Worm (Caenorhabditis elegans): ENCODE measurements around the gene kmo-2.
"Not testable (repeated sequence)": the region's sequence is repeated elsewhere in the genome, so short reads cannot be mapped to it uniquely, and the experiment has no call there.

kmo-2 gene

DNA sequence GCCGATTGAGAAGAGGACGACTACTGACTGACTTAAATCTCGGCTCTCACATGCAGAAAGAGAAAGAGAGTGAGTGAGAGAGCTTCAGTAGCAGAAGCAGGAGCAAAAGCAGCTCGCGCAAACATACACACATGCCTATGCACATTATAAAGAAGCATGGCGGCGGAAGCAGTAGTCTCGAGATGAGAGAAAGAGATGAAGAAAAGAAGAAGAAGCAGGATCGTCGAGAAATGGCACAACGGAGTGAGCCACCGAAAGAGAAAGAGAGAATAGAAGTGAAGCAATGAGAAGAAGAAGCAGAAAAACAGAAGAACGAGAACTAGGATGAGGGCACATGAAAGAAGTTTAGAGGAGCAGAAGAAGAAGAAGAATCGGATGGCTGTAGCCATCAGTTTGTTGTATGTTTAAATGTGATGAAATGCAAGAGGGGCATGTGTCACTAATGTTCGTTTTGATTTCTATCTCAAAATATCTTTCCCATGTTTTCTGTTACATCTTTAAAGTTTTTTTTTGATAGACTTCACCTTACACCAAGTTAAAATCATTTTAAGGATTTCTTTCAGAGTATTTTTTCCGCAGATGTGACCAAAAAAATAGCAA is 41.4 kb downstream of the kmo-2 start:
- TF ChIP-seq B0310.2 (tag; optimal IDR thresholded peaks at IDR 0.05) (no peak), tbx-37 (GFP tag; conservative IDR thresholded peaks at IDR 0.05) (no peak), ets-7 (tag; optimal IDR thresholded peaks at IDR 0.05) (no peak), ceh-13 (GFP tag; optimal IDR thresholded peaks at IDR 0.05) (no peak), F13C5.2 (tag; optimal IDR thresholded peaks at IDR 0.05) (no peak), hmg-4 (GFP tag; optimal IDR thresholded peaks at IDR 0.05) (no peak), flt-1 (GFP tag; IDR thresholded peaks at IDR 0.05) (no peak), pes-1 (GFP tag; IDR thresholded peaks at IDR 0.05) (no peak), hmbx-1 (tag; optimal IDR thresholded peaks at IDR 0.05) (no peak), scrt-1 (GFP tag; IDR thresholded peaks at IDR 0.05) (no peak), ama-1 (optimal IDR thresholded peaks at IDR 0.05) (no peak), aly-1 (tag; optimal IDR thresholded peaks at IDR 0.05) (no peak), ceh-36 (tag; optimal IDR thresholded peaks at IDR 0.05) (no peak), tra-4 (tag; optimal IDR thresholded peaks at IDR 0.05) (no peak), tbx-11 (GFP tag; IDR thresholded peaks at IDR 0.05) (no peak), hnd-1 (tag; optimal IDR thresholded peaks at IDR 0.05) (no peak), sea-1 (GFP tag; conservative IDR thresholded peaks at IDR 0.05) (no peak)

DNA sequence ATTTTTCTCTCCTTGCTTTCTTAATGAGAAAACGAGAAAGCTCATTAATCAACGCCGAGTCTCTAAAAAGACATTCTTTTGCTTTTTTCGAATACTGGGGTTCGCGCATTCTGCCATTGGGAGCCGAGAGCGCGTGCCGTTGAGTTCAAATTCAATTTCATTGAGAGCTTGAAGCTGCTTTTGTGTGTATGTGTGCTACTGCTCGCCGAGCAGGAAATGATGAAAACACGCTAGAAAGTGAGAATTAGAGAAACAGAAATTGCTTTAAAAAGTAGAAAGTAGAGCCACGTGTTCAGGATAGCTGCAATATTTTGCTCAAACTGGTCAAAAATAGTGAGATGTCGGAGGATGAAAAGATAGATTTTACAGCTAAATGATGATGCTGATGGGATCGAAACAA is 42.7 kb downstream of the kmo-2 start:
- TF ChIP-seq ceh-13 (GFP tag; optimal IDR thresholded peaks at IDR 0.05) (no peak), flt-1 (GFP tag; IDR thresholded peaks at IDR 0.05) (no peak), hnd-1 (tag; optimal IDR thresholded peaks at IDR 0.05) (no peak), F13C5.2 (tag; optimal IDR thresholded peaks at IDR 0.05) (no peak), tra-4 (tag; optimal IDR thresholded peaks at IDR 0.05) (no peak), ceh-36 (tag; optimal IDR thresholded peaks at IDR 0.05) (no peak), ama-1 (optimal IDR thresholded peaks at IDR 0.05) (no peak), hmg-4 (GFP tag; optimal IDR thresholded peaks at IDR 0.05) (no peak), pes-1 (GFP tag; IDR thresholded peaks at IDR 0.05) (no peak), hmbx-1 (tag; optimal IDR thresholded peaks at IDR 0.05) (no peak), aly-1 (tag; optimal IDR thresholded peaks at IDR 0.05) (no peak), scrt-1 (GFP tag; IDR thresholded peaks at IDR 0.05) (no peak), tbx-11 (GFP tag; IDR thresholded peaks at IDR 0.05) (no peak), sea-1 (GFP tag; conservative IDR thresholded peaks at IDR 0.05) (no peak)

DNA sequence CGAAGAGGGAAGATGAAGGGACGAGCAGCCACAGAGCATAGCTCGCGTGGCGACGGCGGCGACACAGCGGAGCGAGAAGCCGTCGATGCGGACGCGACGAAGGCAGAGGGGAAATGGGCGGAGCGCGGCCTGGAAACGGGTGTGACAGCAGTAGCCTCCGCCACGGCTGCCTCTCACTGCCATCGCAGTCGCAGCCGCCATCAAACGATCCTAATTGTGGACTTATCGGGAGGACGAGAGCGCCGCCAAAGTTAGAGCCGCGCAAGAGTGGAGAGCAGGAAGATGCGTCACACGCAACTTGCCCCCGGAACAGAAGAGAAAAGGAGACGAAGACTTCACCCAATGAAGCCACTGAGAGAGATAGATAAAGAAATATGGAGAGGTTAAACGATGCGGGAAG is 44.1 kb downstream of the kmo-2 start:
- TF ChIP-seq tbx-37 (GFP tag; conservative IDR thresholded peaks at IDR 0.05) (no peak), scrt-1 (GFP tag; IDR thresholded peaks at IDR 0.05) (peak; percentile 67; the same call in 1 of the 2 replicates), aly-1 (tag; optimal IDR thresholded peaks at IDR 0.05) (peak; percentile 62)

DNA sequence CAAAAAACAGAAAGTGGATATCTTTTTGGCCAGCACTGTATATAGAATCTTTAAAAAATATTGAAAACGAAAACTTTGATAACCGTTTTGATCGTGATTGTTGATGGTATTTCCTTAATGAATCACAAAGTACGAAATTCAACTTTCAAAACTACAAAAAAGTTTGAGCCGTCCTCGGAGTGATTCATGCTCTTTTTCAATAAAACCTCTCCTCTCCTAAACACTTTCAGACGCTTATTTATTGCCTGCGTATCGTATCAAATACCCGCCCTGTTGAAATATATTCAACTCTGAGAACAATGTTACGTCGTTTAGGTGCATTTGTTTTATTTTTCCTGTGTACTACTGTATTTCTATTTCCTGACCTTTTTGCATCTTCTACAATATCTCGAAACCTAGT is 47.4 kb downstream of the kmo-2 start:
- TF ChIP-seq ceh-36 (tag; optimal IDR thresholded peaks at IDR 0.05), result no peak
- no peak for TF ChIP-seq tra-4 (tag; optimal IDR thresholded peaks at IDR 0.05)
- TF ChIP-seq ceh-13 (GFP tag; optimal IDR thresholded peaks at IDR 0.05), result no peak
- TF ChIP-seq B0310.2 (tag; optimal IDR thresholded peaks at IDR 0.05), result no peak
- TF ChIP-seq pes-1 (GFP tag; IDR thresholded peaks at IDR 0.05), result no peak
- TF ChIP-seq hnd-1 (tag; optimal IDR thresholded peaks at IDR 0.05), result no peak
- no peak for TF ChIP-seq tbx-37 (GFP tag; conservative IDR thresholded peaks at IDR 0.05)
- TF ChIP-seq tbx-11 (GFP tag; IDR thresholded peaks at IDR 0.05), result no peak
- TF ChIP-seq F13C5.2 (tag; optimal IDR thresholded peaks at IDR 0.05), result no peak
- TF ChIP-seq aly-1 (tag; optimal IDR thresholded peaks at IDR 0.05), result no peak
- TF ChIP-seq hmbx-1 (tag; optimal IDR thresholded peaks at IDR 0.05), result no peak
- no peak for TF ChIP-seq scrt-1 (GFP tag; IDR thresholded peaks at IDR 0.05)
- TF ChIP-seq ama-1 (optimal IDR thresholded peaks at IDR 0.05), result no peak
- TF ChIP-seq sea-1 (GFP tag; conservative IDR thresholded peaks at IDR 0.05), result no peak
- no peak for TF ChIP-seq hmg-4 (GFP tag; optimal IDR thresholded peaks at IDR 0.05)
- no peak for TF ChIP-seq flt-1 (GFP tag; IDR thresholded peaks at IDR 0.05)
- no peak for TF ChIP-seq ets-7 (tag; optimal IDR thresholded peaks at IDR 0.05)

DNA sequence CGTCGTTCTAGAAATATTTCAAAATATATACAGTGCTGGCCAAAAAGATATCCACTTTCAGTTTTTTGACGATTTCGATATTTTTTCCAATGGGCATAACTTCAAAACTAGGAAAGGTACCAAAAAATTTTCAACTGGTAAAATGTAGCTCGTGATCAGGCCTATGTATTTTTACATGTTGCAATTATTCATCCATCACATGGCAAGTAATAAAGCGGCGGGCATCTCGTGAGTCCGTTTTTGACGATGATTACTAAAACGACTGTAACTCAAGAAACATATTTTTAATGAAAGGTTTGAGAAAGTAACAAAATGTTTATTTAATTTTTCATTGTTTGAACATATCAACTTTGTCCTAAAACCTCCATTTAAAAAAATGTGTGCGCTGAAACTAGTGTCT is 48.3 kb downstream of the kmo-2 start, which contains the start of gene F10C2.3:
TSS of gene F10C2.3 (plus strand) at position 301 of the 400 bp plus-strand sequence.
- TF ChIP-seq ets-7 (tag; optimal IDR thresholded peaks at IDR 0.05); scrt-1 (GFP tag; IDR thresholded peaks at IDR 0.05); ceh-36 (tag; optimal IDR thresholded peaks at IDR 0.05): not testable (repeated sequence)

All from whole organism, early embryonic.